Fruit fly (Drosophila melanogaster) whole organism, pupa: ENCODE measurements around the gene CG42263.

Experiments used
- CG10348 ChIP-seq: fragments of 200-800 bp; sonication (Bioruptor generic); IDR thresholded peaks from 2 replicates; pipeline ENCODE4 v1.3.6; 2022; ENCODE audit warnings: missing biosample characterization, missing genetic modification characterization
- CG12605 ChIP-seq: fragments of 200-800 bp; sonication (Bioruptor generic); IDR thresholded peaks from 2 replicates; pipeline ENCODE4 v1.3.6; 2022; ENCODE audit warnings: missing biosample characterization, missing genetic modification characterization
- CG13204 ChIP-seq: fragments of 200-800 bp; sonication (Bioruptor generic); optimal IDR thresholded peaks from 2 replicates; lab custom pipeline; 2018; ENCODE audit warnings: missing biosample characterization, mild to moderate bottlenecking, missing genetic modification characterization, moderate library complexity
- CG14655 ChIP-seq: fragments of 200-800 bp; sonication (Bioruptor generic); optimal IDR thresholded peaks from 3 replicates; lab custom pipeline; 2017; ENCODE audit warnings: mild to moderate bottlenecking, missing biosample characterization, missing genetic modification reagents, missing genetic modification characterization
- CG15710 ChIP-seq: fragments of 200-800 bp; sonication (Bioruptor generic); optimal IDR thresholded peaks from 2 replicates; lab custom pipeline; 2018; ENCODE audit warnings: missing biosample characterization, mild to moderate bottlenecking, missing genetic modification characterization, moderate library complexity
- CG17806 ChIP-seq: fragments of 200-800 bp; sonication (Bioruptor generic); optimal IDR thresholded peaks from 2 replicates; lab custom pipeline; 2018; ENCODE audit warnings: missing biosample characterization, mild to moderate bottlenecking, missing genetic modification characterization, moderate library complexity
- CG32121 ChIP-seq: fragments of 200-800 bp; sonication (Bioruptor generic); IDR thresholded peaks from 2 replicates; pipeline ENCODE4 v1.3.6; 2022; ENCODE audit warnings: missing biosample characterization, missing genetic modification characterization
- CG34367 ChIP-seq: fragments of 200-800 bp; sonication (Bioruptor generic); optimal IDR thresholded peaks from 2 replicates; lab custom pipeline; 2018; ENCODE audit warnings: missing biosample characterization, mild to moderate bottlenecking, missing genetic modification characterization
- CG4496 ChIP-seq: fragments of 200-800 bp; sonication (Bioruptor generic); IDR thresholded peaks from 3 replicates; pipeline ENCODE4 v1.3.6; 2022; ENCODE audit warnings: missing biosample characterization, missing genetic modification characterization
- CG8159 ChIP-seq: fragments of 200-800 bp; sonication (Bioruptor generic); optimal IDR thresholded peaks from 3 replicates; lab custom pipeline; 2018; ENCODE audit warnings: missing biosample characterization, mild to moderate bottlenecking, missing genetic modification characterization, moderate library complexity
- CG8301 ChIP-seq: fragments of 200-800 bp; sonication (Bioruptor generic); optimal IDR thresholded peaks from 2 replicates; lab custom pipeline; 2018; ENCODE audit warnings: missing biosample characterization, mild to moderate bottlenecking, missing genetic modification characterization
- CG9948 ChIP-seq: fragments of 200-800 bp; sonication (Bioruptor generic); optimal IDR thresholded peaks from 2 replicates; lab custom pipeline; 2018; ENCODE audit warnings: missing biosample characterization, mild to moderate bottlenecking, missing genetic modification characterization, moderate library complexity
- D1 ChIP-seq: fragments of 200-800 bp; sonication (Bioruptor generic); optimal IDR thresholded peaks from 2 replicates; lab custom pipeline; 2018; ENCODE audit warnings: missing biosample characterization, mild to moderate bottlenecking, missing genetic modification characterization, moderate library complexity
- EcR ChIP-seq: fragments of 200-800 bp; sonication (Bioruptor generic); optimal IDR thresholded peaks from 3 replicates; lab custom pipeline; 2019; ENCODE audit warnings: missing biosample characterization, missing genetic modification characterization, mild to moderate bottlenecking, moderate library complexity, missing genetic modification reagents
- Ets98B ChIP-seq: fragments of 200-800 bp; sonication (Bioruptor generic); IDR thresholded peaks from 2 replicates; pipeline ENCODE4 v1.3.6; 2022; ENCODE audit warnings: missing biosample characterization, missing genetic modification characterization
- Pif1A ChIP-seq: fragments of 200-800 bp; sonication (Bioruptor generic); optimal IDR thresholded peaks from 3 replicates; lab custom pipeline; 2016; ENCODE audit warnings: missing biosample characterization, missing genetic modification characterization
- Pif1B ChIP-seq: fragments of 200-800 bp; sonication (Bioruptor generic); optimal IDR thresholded peaks from 3 replicates; lab custom pipeline; 2016; ENCODE audit warnings: missing biosample characterization, missing genetic modification characterization
- Snoo ChIP-seq: fragments of 200-800 bp; sonication (Bioruptor generic); optimal IDR thresholded peaks from 3 replicates; lab custom pipeline; 2017; ENCODE audit warnings: missing biosample characterization, mild to moderate bottlenecking, missing genetic modification characterization, inconsistent platforms
- fd96Ca ChIP-seq: fragments of 200-800 bp; sonication (Bioruptor generic); IDR thresholded peaks from 3 replicates; pipeline ENCODE4 v1.3.6; 2022; ENCODE audit warnings: missing biosample characterization, missing genetic modification characterization
- gl ChIP-seq: fragments of 200-800 bp; sonication (Bioruptor generic); optimal IDR thresholded peaks from 2 replicates; lab custom pipeline; 2018; ENCODE audit warnings: missing biosample characterization, mild to moderate bottlenecking, missing genetic modification characterization
- rn ChIP-seq: fragments of 200-800 bp; sonication (Bioruptor generic); IDR thresholded peaks from 2 replicates; pipeline ENCODE4 v1.3.6; 2022; ENCODE audit warnings: missing biosample characterization, missing genetic modification characterization

Gene CG42263

dm6 chr3L:19928435-19929011, 27.1 kb downstream of the CG42263 start, which contains the start of the genes CG8004 and RhoGDI:
TSS of gene CG8004 (minus strand) at chr3L:19928508.
TSS of gene RhoGDI (plus strand) at chr3L:19928743.
- 0 out of 3 replicates have a peak, but pooled peaks have one; percentile 39 for TF ChIP-seq CG4496 (GFP tag; lab: Robert Waterston, UW)
- peak; percentile 15 for TF ChIP-seq Snoo (tag; lab: Kevin White, UChicago)
- peak; percentile 39 for TF ChIP-seq CG15710
- TF ChIP-seq fd96Ca (GFP tag; lab: Robert Waterston, UW), result peak; percentile 47; the same call in 1 of the 3 replicates
- peak; percentile 51 for TF ChIP-seq Ets98B (GFP tag; lab: Robert Waterston, UW)
- no peak for TF ChIP-seq CG13204 (GFP tag; lab: Kevin White, UChicago)
- TF ChIP-seq CG8159 (tag; lab: Kevin White, UChicago), result peak; percentile 55
- no peak for TF ChIP-seq gl (tag; lab: Kevin White, UChicago)
- TF ChIP-seq CG8301 (tag; lab: Kevin White, UChicago), result no peak
- TF ChIP-seq EcR (GFP tag; lab: Kevin White, UChicago), result no peak
- no peak for TF ChIP-seq CG32121
- TF ChIP-seq CG9948 (tag; lab: Kevin White, UChicago), result peak; percentile 29
- TF ChIP-seq Pif1A (GFP tag; lab: Kevin White, UChicago), result no peak
- TF ChIP-seq CG17806 (tag; lab: Kevin White, UChicago), result peak; percentile 50

dm6 chr3L:19924771-19925304, 30.8 kb downstream of the CG42263 start, which contains the start of gene Grasp65:
TSS of gene Grasp65 (plus strand) at chr3L:19924943.
- peak; percentile 54; the same call in 1 of the 3 replicates for TF ChIP-seq CG4496 (GFP tag; lab: Robert Waterston, UW)
- TF ChIP-seq rn, result no peak
- TF ChIP-seq Ets98B (GFP tag; lab: Robert Waterston, UW), result no peak

dm6 chr3L:19922833-19923745, 32.5 kb downstream of the CG42263 start, which contains the start of gene Pfdn6:
TSS of gene Pfdn6 (plus strand) at chr3L:19923671.
- TF ChIP-seq CG4496 (GFP tag; lab: Robert Waterston, UW), result peak; percentile 61; the same call in 2 of the 3 replicates
- TF ChIP-seq CG15710, result peak; percentile 57
- no peak for TF ChIP-seq CG12605
- TF ChIP-seq Snoo (tag; lab: Kevin White, UChicago), result peak; percentile 35
- TF ChIP-seq rn, result 0 out of 2 replicates have a peak, but pooled peaks have one; percentile 38
- no peak for TF ChIP-seq gl (tag; lab: Kevin White, UChicago)
- no peak for TF ChIP-seq CG8159 (tag; lab: Kevin White, UChicago)
- TF ChIP-seq CG9948 (tag; lab: Kevin White, UChicago), result peak; percentile 18
- TF ChIP-seq Pif1A (GFP tag; lab: Kevin White, UChicago), result no peak
- no peak for TF ChIP-seq CG10348
- TF ChIP-seq CG8301 (tag; lab: Kevin White, UChicago), result no peak
- no peak for TF ChIP-seq EcR (GFP tag; lab: Kevin White, UChicago)
- no peak for TF ChIP-seq Pif1B (GFP tag; lab: Kevin White, UChicago)
- peak; percentile 21 for TF ChIP-seq CG17806 (tag; lab: Kevin White, UChicago)
- TF ChIP-seq CG32121, result peak; percentile 75
- TF ChIP-seq CG13204 (GFP tag; lab: Kevin White, UChicago), result no peak
- TF ChIP-seq fd96Ca (GFP tag; lab: Robert Waterston, UW), result peak; percentile 92
- TF ChIP-seq D1, result no peak
- TF ChIP-seq Ets98B (GFP tag; lab: Robert Waterston, UW), result peak; percentile 72
- no peak for TF ChIP-seq CG14655 (GFP tag; lab: Kevin White, UChicago)
- TF ChIP-seq CG34367, result peak; percentile 20
- TF ChIP-seq, all 21 proteins: peak for 10

- no peak for TF ChIP-seq CG17806 (tag; lab: Kevin White, UChicago)
- TF ChIP-seq CG4496 (GFP tag; lab: Robert Waterston, UW), result no peak
- no peak for TF ChIP-seq CG32121
Observed at dm6 chr3L:19919981-19920380, 35.6 kb downstream of the CG42263 start.

- TF ChIP-seq CG32121 (no peak), EcR (GFP tag; lab: Kevin White, UChicago) (peak; percentile 5), CG4496 (GFP tag; lab: Robert Waterston, UW) (peak; percentile 44; the same call in 1 of the 3 replicates), CG9948 (tag; lab: Kevin White, UChicago) (no peak), Pif1A (GFP tag; lab: Kevin White, UChicago) (no peak), rn (no peak), CG34367 (no peak)
Observed at dm6 chr3L:19914833-19915232, 40.8 kb downstream of the CG42263 start, which contains the start of gene Rpn1. TSS of gene Rpn1 (plus strand) at chr3L:19915051.
